Worm (Caenorhabditis elegans): ENCODE measurements around the gene T25D3.3.

DNA sequence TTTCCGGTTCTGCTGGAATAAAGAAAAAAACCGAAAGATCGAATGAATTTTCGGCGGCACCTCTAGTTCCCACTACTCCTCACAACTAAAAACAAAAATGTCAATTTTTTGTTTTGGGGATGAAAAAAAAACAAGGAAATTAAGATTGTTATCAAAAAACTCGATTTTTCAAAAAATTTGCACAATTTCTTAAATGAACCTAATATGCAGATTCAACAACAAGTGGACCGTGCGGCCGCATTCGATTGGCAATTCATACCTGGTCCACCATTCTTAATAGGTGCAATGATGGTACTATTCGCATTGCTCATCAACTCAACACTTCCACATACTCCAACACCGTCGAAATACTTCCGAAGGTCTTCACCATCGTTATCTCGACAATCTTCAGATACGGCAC lies 888 bp upstream of the T25D3.3 start:
- TF ChIP-seq tbx-2 (tag; optimal IDR thresholded peaks at IDR 0.05) = no peak
- TF ChIP-seq egl-27 (tag; optimal IDR thresholded peaks at IDR 0.05) = no peak
- TF ChIP-seq pqm-1 (tag; optimal IDR thresholded peaks at IDR 0.05) = no peak
- TF ChIP-seq mdl-1 (tag; optimal IDR thresholded peaks at IDR 0.05) = no peak
- TF ChIP-seq R02D3.7 (tag; optimal IDR thresholded peaks at IDR 0.05) = no peak
- no peak for TF ChIP-seq fos-1 (tag; optimal IDR thresholded peaks at IDR 0.05)
- no peak for TF ChIP-seq pha-4 (tag; optimal IDR thresholded peaks at IDR 0.05)
- no peak for TF ChIP-seq eor-1 (tag; optimal IDR thresholded peaks at IDR 0.05)
- no peak for TF ChIP-seq ceh-28 (tag; optimal IDR thresholded peaks at IDR 0.05)
- TF ChIP-seq lin-39 (tag; optimal IDR thresholded peaks at IDR 0.05) = no peak
- no peak for TF ChIP-seq unc-62 (GFP tag; optimal IDR thresholded peaks at IDR 0.05)
- no peak for TF ChIP-seq aly-2 (tag; optimal IDR thresholded peaks at IDR 0.05)
- no peak for TF ChIP-seq daf-12 (tag; optimal IDR thresholded peaks at IDR 0.05)
